Fruit fly (Drosophila melanogaster): ENCODE results near the gene CG3397.

Gene CG3397

dm6 chr3R:12010202-12010824 is 26.0 kb upstream of the CG3397 start, which contains the start of the genes KLHL18 and GCC185 (continued):
- TF ChIP-seq MESR4 (GFP tag; optimal IDR thresholded peaks at IDR 0.05) (peak; percentile 53), pho (GFP tag; optimal IDR thresholded peaks at IDR 0.05) (peak; percentile 78), Neu2 (GFP tag; optimal IDR thresholded peaks at IDR 0.05; ENCODE audit: borderline replicate concordance) (no peak), CG12744 (GFP tag; optimal IDR thresholded peaks at IDR 0.05) (peak; percentile 52), Optix (GFP tag; IDR thresholded peaks at IDR 0.05) (no peak), Mes4 (GFP tag; optimal IDR thresholded peaks at IDR 0.05) (no peak), bcd (GFP tag; optimal IDR thresholded peaks at IDR 0.05) (peak; percentile 83), knrl (GFP tag; IDR thresholded peaks at IDR 0.05; ENCODE audit: partially characterized antibody) (peak; percentile 93), Kr (GFP tag; optimal IDR thresholded peaks at IDR 0.05) (no peak), CG12299 (tag; optimal IDR thresholded peaks at IDR 0.05) (peak; percentile 16), CG1602 (GFP tag; optimal IDR thresholded peaks at IDR 0.05) (peak; percentile 80), sima (GFP tag; optimal IDR thresholded peaks at IDR 0.05) (no peak), CG3995 (GFP tag; optimal IDR thresholded peaks at IDR 0.05) (peak; percentile 74), Dfd (GFP tag; optimal IDR thresholded peaks at IDR 0.05) (no peak), CG2120 (GFP tag; optimal IDR thresholded peaks at IDR 0.05) (peak; percentile 87), Fer2 (tag; optimal IDR thresholded peaks at IDR 0.05) (peak; percentile 69), sna (GFP tag; IDR thresholded peaks at IDR 0.05; ENCODE audit: partially characterized antibody) (peak; percentile 69; the same call in 1 of the 2 replicates), CG17385 (GFP tag; optimal IDR thresholded peaks at IDR 0.05) (no peak), CG6689 (GFP tag; IDR thresholded peaks at IDR 0.05) (peak; percentile 100), CG13287 (GFP tag; IDR thresholded peaks at IDR 0.05; ENCODE audit: partially characterized antibody) (peak; percentile 78), aop (GFP tag; IDR thresholded peaks at IDR 0.05) (no peak), ERR (GFP tag; optimal IDR thresholded peaks at IDR 0.05) (no peak), sqz (GFP tag; optimal IDR thresholded peaks at IDR 0.05) (no peak), yki (optimal IDR thresholded peaks at IDR 0.05) (no peak), CG8281 (tag; optimal IDR thresholded peaks at IDR 0.05) (peak; percentile 35), CG15479 (GFP tag; optimal IDR thresholded peaks at IDR 0.05) (no peak), CG6654 (GFP tag; optimal IDR thresholded peaks at IDR 0.05) (no peak), CG30020 (tag; optimal IDR thresholded peaks at IDR 0.05) (peak; percentile 68), zfh2 (GFP tag; optimal IDR thresholded peaks at IDR 0.05) (peak; percentile 81), CG11695 (GFP tag; IDR thresholded peaks at IDR 0.05) (0 out of 3 replicates have a peak, but pooled peaks have one; percentile 43), CG1529 (GFP tag; optimal IDR thresholded peaks at IDR 0.05) (no peak), CG10959 (GFP tag; IDR thresholded peaks at IDR 0.05) (peak; percentile 51; the same call in 1 of the 2 replicates), CG15269 (tag; optimal IDR thresholded peaks at IDR 0.05) (no peak), CoRest (tag; optimal IDR thresholded peaks at IDR 0.05) (peak; percentile 90), klu (GFP tag; IDR thresholded peaks at IDR 0.05) (peak; percentile 76; the same call in 1 of the 2 replicates), sr (GFP tag; IDR thresholded peaks at IDR 0.05) (no peak), Six4 (GFP tag; optimal IDR thresholded peaks at IDR 0.05) (peak; percentile 64), croc (GFP tag; conservative IDR thresholded peaks at IDR 0.05) (peak; percentile 61; the same call in 2 of the 3 replicates), jumu (GFP tag; optimal IDR thresholded peaks at IDR 0.05) (peak; percentile 66), CG18619 (GFP tag; optimal IDR thresholded peaks at IDR 0.05) (peak; percentile 58), MTF-1 (GFP tag; optimal IDR thresholded peaks at IDR 0.05; ENCODE audit: borderline replicate concordance) (no peak), CG5245 (GFP tag; optimal IDR thresholded peaks at IDR 0.05) (peak; percentile 51), CG15514 (GFP tag; optimal IDR thresholded peaks at IDR 0.05) (peak; percentile 80), z (GFP tag; IDR thresholded peaks at IDR 0.05) (no peak), Drgx (GFP tag; IDR thresholded peaks at IDR 0.05) (peak; percentile 30; the same call in 1 of the 2 replicates), rib (GFP tag; IDR thresholded peaks at IDR 0.05) (no peak), CG8359 (GFP tag; optimal IDR thresholded peaks at IDR 0.05; ENCODE audit: borderline replicate concordance) (no peak), seq (GFP tag; IDR thresholded peaks at IDR 0.05) (no peak), scrt (GFP tag; optimal IDR thresholded peaks at IDR 0.05) (peak; percentile 52), fd102C (GFP tag; optimal IDR thresholded peaks at IDR 0.05) (no peak)
